Fruit fly (Drosophila melanogaster): ENCODE data around the gene mnd.

The mnd gene

DNA sequence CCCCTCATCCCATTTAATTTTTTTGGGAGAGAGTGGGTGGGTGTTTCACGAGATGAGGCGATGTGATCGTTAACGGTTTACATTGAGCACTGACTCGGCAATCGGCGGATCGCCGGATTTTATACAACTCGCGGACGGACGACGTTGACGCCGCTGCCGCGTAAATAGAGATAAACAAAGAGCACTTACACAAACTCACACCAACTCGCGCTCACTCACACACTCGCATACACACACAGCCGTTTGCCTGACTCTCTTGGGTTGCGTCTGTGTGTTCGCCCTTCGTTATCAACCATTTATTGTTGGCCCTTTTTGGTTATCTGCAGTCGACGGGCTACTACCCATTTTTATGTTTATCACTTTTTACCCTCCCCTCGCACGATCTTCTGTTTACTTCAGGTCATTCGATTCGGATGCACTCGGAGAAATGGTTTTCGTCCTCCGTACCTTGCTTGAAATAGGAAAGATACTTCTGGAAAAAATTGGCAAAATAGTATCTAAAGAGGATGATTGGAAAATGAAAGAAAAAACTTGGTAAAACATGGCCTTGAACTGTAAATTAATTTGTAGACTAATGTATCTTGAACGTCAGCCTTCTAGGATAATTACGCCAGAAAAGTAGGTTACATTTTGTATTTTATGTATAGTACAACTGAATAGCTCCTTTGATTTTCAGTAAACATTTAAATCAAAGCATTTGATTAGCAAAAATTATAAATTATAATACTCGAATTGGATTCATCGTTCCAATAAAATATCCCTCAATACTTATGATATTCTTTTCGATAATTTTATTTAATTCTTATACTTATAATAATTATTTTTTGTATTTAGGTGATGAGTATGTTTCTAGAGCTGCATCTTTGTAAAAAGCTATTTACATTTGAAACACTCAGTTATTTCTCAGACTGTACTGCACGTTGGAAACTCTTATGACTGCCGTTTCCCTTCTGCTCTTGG is 7.1 kb upstream of the mnd start (continued):
- TF ChIP-seq Sox102F (GFP tag; optimal IDR thresholded peaks at IDR 0.05) (peak; percentile 51), CG3919 (GFP tag; optimal IDR thresholded peaks at IDR 0.05) (peak; percentile 22), Lpt (GFP tag; optimal IDR thresholded peaks at IDR 0.05) (no peak), CG7368 (GFP tag; optimal IDR thresholded peaks at IDR 0.05) (no peak), vri (GFP tag; optimal IDR thresholded peaks at IDR 0.05) (no peak), CG8119 (GFP tag; IDR thresholded peaks at IDR 0.05) (no peak), CG34406 (GFP tag; optimal IDR thresholded peaks at IDR 0.05) (peak; percentile 57), topi (GFP tag; optimal IDR thresholded peaks at IDR 0.05) (peak; percentile 51), CG8632 (GFP tag; optimal IDR thresholded peaks at IDR 0.05) (peak; percentile 33), achi (GFP tag; optimal IDR thresholded peaks at IDR 0.05) (peak; percentile 46), Met (GFP tag; optimal IDR thresholded peaks at IDR 0.05) (peak; percentile 60)

DNA sequence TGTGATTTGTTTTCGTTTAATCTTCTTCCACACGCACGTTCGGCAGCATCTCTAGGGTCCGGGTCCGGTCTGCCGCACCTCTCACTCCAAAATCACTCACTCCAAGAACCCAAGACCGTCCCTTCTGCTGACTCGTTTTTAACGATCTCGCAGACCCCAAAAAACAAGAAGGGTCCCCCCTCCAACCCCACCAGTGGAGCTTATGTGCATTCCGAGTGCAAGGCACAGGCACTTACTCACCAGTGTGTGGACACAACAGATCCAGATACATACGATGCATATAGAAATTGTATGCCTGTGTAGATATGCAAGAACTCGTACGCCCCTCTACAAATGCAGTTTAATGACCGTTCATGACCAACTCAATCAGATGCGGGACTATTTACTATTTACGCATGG is 6.4 kb upstream of the mnd start:
- TF ChIP-seq vri (GFP tag; optimal IDR thresholded peaks at IDR 0.05): peak; percentile 3
- no peak for TF ChIP-seq Hr4 (GFP tag; optimal IDR thresholded peaks at IDR 0.05)
- peak; percentile 9 for TF ChIP-seq fkh (GFP tag; optimal IDR thresholded peaks at IDR 0.05)
- TF ChIP-seq CG6163 (GFP tag; IDR thresholded peaks at IDR 0.05): peak; percentile 51; the same call in 1 of the 3 replicates
- no peak for TF ChIP-seq eg (GFP tag; IDR thresholded peaks at IDR 0.05)
- TF ChIP-seq CG1621 (tag; optimal IDR thresholded peaks at IDR 0.05): peak; percentile 70
- TF ChIP-seq OdsH (GFP tag; optimal IDR thresholded peaks at IDR 0.05): no peak
- no peak for TF ChIP-seq Hr38 (GFP tag; optimal IDR thresholded peaks at IDR 0.05)
- peak in 1 of 2 experiments; percentile 58 for TF ChIP-seq ss (GFP tag; optimal IDR thresholded peaks at IDR 0.05)
- TF ChIP-seq CG4318 (GFP tag; optimal IDR thresholded peaks at IDR 0.05): no peak
- TF ChIP-seq Sox15 (GFP tag; optimal IDR thresholded peaks at IDR 0.05): no peak
- no peak for TF ChIP-seq spab (GFP tag; optimal IDR thresholded peaks at IDR 0.05)
- TF ChIP-seq CG6854 (GFP tag; optimal IDR thresholded peaks at IDR 0.05): peak; percentile 31

DNA sequence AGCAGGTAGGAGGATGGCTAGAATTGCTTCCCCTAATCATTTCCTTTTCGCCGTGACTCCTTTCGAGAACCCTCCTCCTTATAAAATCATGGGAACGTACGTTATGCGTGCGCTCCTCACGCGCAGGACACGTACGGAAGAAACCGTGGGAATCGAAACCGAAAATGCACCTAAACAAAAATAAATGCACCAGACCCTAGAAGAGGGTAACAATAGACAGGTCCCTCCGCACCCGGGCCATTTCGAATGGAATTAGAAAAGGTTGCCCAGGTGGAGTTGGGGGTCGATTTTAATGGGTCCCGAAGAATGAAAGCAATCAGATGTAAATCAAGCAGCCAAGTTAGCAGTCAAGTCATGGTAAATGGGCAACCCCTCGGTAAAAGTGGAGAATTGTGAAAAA is 5.6 kb upstream of the mnd start, which contains the start of gene CG3349:
Gene CG3349, plus strand, starts transcription at position 289 of the 400 bp plus-strand sequence.
- TF ChIP-seq CG3919 (GFP tag; optimal IDR thresholded peaks at IDR 0.05) (no peak), Met (GFP tag; optimal IDR thresholded peaks at IDR 0.05) (no peak), CG32006 (GFP tag; optimal IDR thresholded peaks at IDR 0.05) (no peak), fd59A (GFP tag; optimal IDR thresholded peaks at IDR 0.05) (no peak), Ets96B (tag; optimal IDR thresholded peaks at IDR 0.05) (no peak), CG34406 (GFP tag; optimal IDR thresholded peaks at IDR 0.05) (no peak), achi (GFP tag; optimal IDR thresholded peaks at IDR 0.05) (no peak), Ets21C (GFP tag; optimal IDR thresholded peaks at IDR 0.05) (no peak), CG8319 (GFP tag; optimal IDR thresholded peaks at IDR 0.05) (no peak), CG8632 (GFP tag; optimal IDR thresholded peaks at IDR 0.05) (no peak), CG6854 (GFP tag; optimal IDR thresholded peaks at IDR 0.05) (no peak), CG8119 (GFP tag; IDR thresholded peaks at IDR 0.05) (no peak), CG15336 (GFP tag; IDR thresholded peaks at IDR 0.05) (no peak), CG3032 (tag; optimal IDR thresholded peaks at IDR 0.05) (no peak)

DNA sequence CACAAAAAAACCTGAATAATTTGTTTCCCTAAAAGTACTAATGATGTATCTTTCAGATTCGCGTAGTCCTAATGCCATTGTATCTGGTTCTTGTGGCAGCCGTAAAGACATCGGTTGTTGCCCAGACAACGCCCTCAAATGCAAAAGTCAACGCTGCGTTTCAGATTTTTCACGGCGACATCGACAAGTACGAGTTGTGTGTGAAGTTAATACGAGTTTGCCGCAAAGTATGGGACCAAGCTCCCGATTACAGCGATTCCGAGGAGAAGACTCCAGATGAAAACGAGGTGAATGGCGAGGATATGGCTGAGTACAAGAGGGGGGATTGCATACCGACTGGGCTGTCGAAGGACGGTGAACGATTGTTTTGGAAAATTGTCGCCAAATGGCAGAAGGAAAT is 4.9 kb upstream of the mnd start:
- TF ChIP-seq acj6 (GFP tag; optimal IDR thresholded peaks at IDR 0.05): no peak
- TF ChIP-seq svp (GFP tag): peak; percentile 36

DNA sequence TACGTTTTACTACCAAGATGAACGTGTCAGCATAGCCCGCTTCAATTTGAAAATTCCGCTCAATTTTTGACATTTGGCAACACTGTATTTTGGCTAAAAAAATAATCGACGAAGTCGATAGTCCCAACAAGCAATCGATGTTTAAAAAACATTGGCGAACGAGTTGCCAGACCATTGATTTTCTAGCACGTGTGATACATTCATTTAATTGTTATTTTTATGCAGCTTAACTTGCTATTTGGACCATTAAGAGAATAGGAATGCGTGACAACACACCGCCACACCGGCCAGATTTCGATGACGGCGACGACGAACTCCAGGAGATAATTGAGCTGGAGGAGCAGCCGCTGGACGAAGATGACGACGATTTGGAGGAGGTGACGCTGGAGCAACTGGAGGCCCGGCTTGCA is 2.2 kb upstream of the mnd start, which contains the start of gene CG5114:
Gene CG5114, plus strand, starts transcription at position 161 of the 410 bp plus-strand sequence.
- TF ChIP-seq CG31627 (GFP tag; optimal IDR thresholded peaks at IDR 0.05) (peak; percentile 29), Hr4 (GFP tag; optimal IDR thresholded peaks at IDR 0.05) (no peak), Sox102F (GFP tag; optimal IDR thresholded peaks at IDR 0.05) (no peak), CG8632 (GFP tag; optimal IDR thresholded peaks at IDR 0.05) (no peak), CG6854 (GFP tag; optimal IDR thresholded peaks at IDR 0.05) (no peak), CG16779 (tag; optimal IDR thresholded peaks at IDR 0.05) (no peak), Smox (GFP tag; optimal IDR thresholded peaks at IDR 0.05) (no peak), Ets96B (tag; optimal IDR thresholded peaks at IDR 0.05) (no peak), esn (GFP tag; optimal IDR thresholded peaks at IDR 0.05) (peak; percentile 21), CG6792 (GFP tag; optimal IDR thresholded peaks at IDR 0.05) (no peak), fd85E (GFP tag; optimal IDR thresholded peaks at IDR 0.05) (no peak), lz (GFP tag; optimal IDR thresholded peaks at IDR 0.05) (peak; percentile 38), CG11762 (GFP tag; optimal IDR thresholded peaks at IDR 0.05; ENCODE audit: insufficient read depth) (no peak), CG8319 (GFP tag; optimal IDR thresholded peaks at IDR 0.05) (no peak), Gug (GFP tag; IDR thresholded peaks at IDR 0.05) (no peak), vri (GFP tag; optimal IDR thresholded peaks at IDR 0.05) (no peak), dac (GFP tag; optimal IDR thresholded peaks at IDR 0.05) (no peak), topi (GFP tag; optimal IDR thresholded peaks at IDR 0.05) (peak; percentile 22), eg (GFP tag; IDR thresholded peaks at IDR 0.05) (no peak), CG3032 (tag; optimal IDR thresholded peaks at IDR 0.05) (peak; percentile 5)

Data from whole organism, prepupa.